Worm (Caenorhabditis elegans): Measurements from ENCODE around the gene C54D2.6.

The C54D2.6 gene

DNA sequence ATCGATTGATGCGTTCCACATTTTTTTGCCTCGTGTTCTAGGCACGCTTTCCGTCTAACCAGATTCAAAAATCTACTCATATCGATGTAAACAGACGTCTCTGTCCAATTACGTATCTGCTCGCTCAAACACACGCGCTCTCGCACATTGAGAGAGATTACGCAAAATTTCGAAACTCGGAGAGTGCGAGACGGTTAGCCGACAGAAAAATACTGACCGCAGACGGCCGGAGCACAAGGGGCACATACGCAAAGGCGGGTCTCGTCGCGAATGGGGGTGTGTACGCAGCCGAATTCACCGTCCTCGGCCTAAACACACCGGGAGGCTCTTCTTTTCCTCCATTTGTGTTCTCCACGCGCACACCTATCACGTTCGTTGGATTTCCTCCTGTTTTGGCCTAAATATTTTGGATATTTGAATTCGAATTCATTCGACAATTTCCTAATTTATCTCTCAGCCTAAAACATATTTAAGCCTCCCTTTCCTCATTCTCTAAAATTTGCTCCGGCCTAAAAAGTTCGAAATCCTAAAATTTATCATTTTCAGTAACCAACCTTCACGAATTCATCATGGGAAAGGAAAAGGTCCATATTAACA is 24.1 kb downstream of the C54D2.6 start, which contains the start of gene eef-1A.2 (continued):
- TF ChIP-seq ces-1 (GFP tag; optimal IDR thresholded peaks at IDR 0.05) (peak; percentile 44), isw-1 (GFP tag; IDR thresholded peaks at IDR 0.05) (peak; percentile 95), sox-4 (tag; optimal IDR thresholded peaks at IDR 0.05) (peak; percentile 60), pag-3 (tag; optimal IDR thresholded peaks at IDR 0.05; ENCODE audit: borderline replicate concordance, insufficient read depth) (no peak), mdl-1 (tag; optimal IDR thresholded peaks at IDR 0.05) (peak; percentile 72 to 98), ets-5 (GFP tag; IDR thresholded peaks at IDR 0.05) (no peak), xbp-1 (tag; optimal IDR thresholded peaks at IDR 0.05) (peak; percentile 95), skn-1 (tag; optimal IDR thresholded peaks at IDR 0.05) (peak; percentile 98), swsn-7 (tag; optimal IDR thresholded peaks at IDR 0.05) (peak; percentile 96)

- peak; percentile 9 for TF ChIP-seq lin-14 (GFP tag; optimal IDR thresholded peaks at IDR 0.05)
- TF ChIP-seq lir-3 (tag; optimal IDR thresholded peaks at IDR 0.05; ENCODE audit: poor library complexity) = no peak
Observed at ce11 chrX:7817555-7817954, 29.8 kb downstream of the C54D2.6 start.

- TF ChIP-seq tbx-2 (tag; optimal IDR thresholded peaks at IDR 0.05) (no peak), unc-98 (GFP tag; IDR thresholded peaks at IDR 0.05) (no peak), dpl-1 (GFP tag; optimal IDR thresholded peaks at IDR 0.05) (no peak), ama-1 (optimal IDR thresholded peaks at IDR 0.05) (no peak), nhr-237 (tag; optimal IDR thresholded peaks at IDR 0.05) (no peak), unc-86 (tag; optimal IDR thresholded peaks at IDR 0.05) (no peak), nhr-84 (tag; optimal IDR thresholded peaks at IDR 0.05) (no peak), zag-1 (tag; optimal IDR thresholded peaks at IDR 0.05) (no peak), nhr-71 (tag; optimal IDR thresholded peaks at IDR 0.05) (no peak), nhr-19 (GFP tag; conservative IDR thresholded peaks at IDR 0.05) (no peak), F16B12.6 (tag; optimal IDR thresholded peaks at IDR 0.05) (no peak), fos-1 (tag; optimal IDR thresholded peaks at IDR 0.05) (no peak), lir-3 (tag; optimal IDR thresholded peaks at IDR 0.05; ENCODE audit: poor library complexity) (no peak), ztf-11 (tag; optimal IDR thresholded peaks at IDR 0.05) (no peak), tlp-1 (tag; optimal IDR thresholded peaks at IDR 0.05) (no peak)
Observed at ce11 chrX:7816434-7816974, 30.8 kb downstream of the C54D2.6 start, which contains the start of the genes sek-1 and R03G5.6. sek-1 (plus strand) TSS chrX:7816734. R03G5.6 (minus strand) TSS chrX:7816924.

ce11 chrX:7815230-7815629 is 32.1 kb downstream of the C54D2.6 start:
- TF ChIP-seq vab-15 (tag; optimal IDR thresholded peaks at IDR 0.05) (no peak), elt-3 (tag; optimal IDR thresholded peaks at IDR 0.05) (peak in 1 of 6 experiments; percentile 1), sptf-1 (tag; optimal IDR thresholded peaks at IDR 0.05) (no peak), skn-1 (tag; optimal IDR thresholded peaks at IDR 0.05) (peak; percentile 75), hpl-2 (GFP tag; optimal IDR thresholded peaks at IDR 0.05) (no peak)

DNA sequence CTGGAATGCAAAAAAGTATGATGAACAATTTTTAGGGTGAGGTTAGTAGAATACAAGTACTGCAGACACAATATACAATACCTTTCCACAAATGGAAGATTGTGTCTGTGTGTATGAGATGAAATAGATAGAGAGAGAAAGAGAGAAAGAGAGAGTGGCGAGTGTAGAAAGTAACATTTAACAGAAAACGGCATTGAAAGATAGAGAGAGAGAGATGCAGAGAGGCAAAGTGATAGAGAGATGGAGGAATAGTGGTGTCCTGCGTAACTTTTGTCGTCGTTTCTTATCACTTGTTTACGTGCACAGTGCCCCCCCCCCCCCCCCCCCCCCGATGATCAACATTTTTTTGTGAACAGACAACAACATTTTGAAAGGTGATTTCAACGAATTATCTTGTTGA is 32.6 kb downstream of the C54D2.6 start:
- TF ChIP-seq nhr-85 (tag) (peak; percentile 82), lsy-2 (tag; optimal IDR thresholded peaks at IDR 0.05) (peak; percentile 10 to 22), nhr-84 (tag; optimal IDR thresholded peaks at IDR 0.05) (no peak), C16A3.4 (tag; optimal IDR thresholded peaks at IDR 0.05) (peak; percentile 20), ztf-11 (tag; optimal IDR thresholded peaks at IDR 0.05) (no peak), nhr-19 (GFP tag; conservative IDR thresholded peaks at IDR 0.05) (peak; percentile 53), lin-14 (GFP tag; optimal IDR thresholded peaks at IDR 0.05) (peak; percentile 73), elt-2 (tag; optimal IDR thresholded peaks at IDR 0.05) (peak; percentile 66), snu-23 (GFP tag; optimal IDR thresholded peaks at IDR 0.05) (peak; percentile 62), nhr-71 (tag; optimal IDR thresholded peaks at IDR 0.05) (peak; percentile 63), hpl-2 (GFP tag; optimal IDR thresholded peaks at IDR 0.05) (no peak), nhr-47 (tag; optimal IDR thresholded peaks at IDR 0.05) (peak; percentile 21), pax-3 (tag; optimal IDR thresholded peaks at IDR 0.05) (no peak), nhr-12 (tag; optimal IDR thresholded peaks at IDR 0.05) (no peak), fos-1 (tag; optimal IDR thresholded peaks at IDR 0.05) (peak; percentile 52), egl-13 (tag; optimal IDR thresholded peaks at IDR 0.05) (no peak), nhr-20 (tag; optimal IDR thresholded peaks at IDR 0.05) (peak; percentile 70), lir-3 (tag; optimal IDR thresholded peaks at IDR 0.05; ENCODE audit: poor library complexity) (peak; percentile 25), ceh-82 (tag; optimal IDR thresholded peaks at IDR 0.05) (peak in 2 of 3 experiments; percentile 3 to 33), blmp-1 (tag; optimal IDR thresholded peaks at IDR 0.05) (peak; percentile 93), zag-1 (tag; optimal IDR thresholded peaks at IDR 0.05) (no peak), mep-1 (tag; optimal IDR thresholded peaks at IDR 0.05) (peak; percentile 63), nhr-90 (tag; optimal IDR thresholded peaks at IDR 0.05; ENCODE audit: poor library complexity) (peak; percentile 49)
